Worm (Caenorhabditis elegans): Measurements from ENCODE around the gene sde-2.

The sde-2 gene

DNA sequence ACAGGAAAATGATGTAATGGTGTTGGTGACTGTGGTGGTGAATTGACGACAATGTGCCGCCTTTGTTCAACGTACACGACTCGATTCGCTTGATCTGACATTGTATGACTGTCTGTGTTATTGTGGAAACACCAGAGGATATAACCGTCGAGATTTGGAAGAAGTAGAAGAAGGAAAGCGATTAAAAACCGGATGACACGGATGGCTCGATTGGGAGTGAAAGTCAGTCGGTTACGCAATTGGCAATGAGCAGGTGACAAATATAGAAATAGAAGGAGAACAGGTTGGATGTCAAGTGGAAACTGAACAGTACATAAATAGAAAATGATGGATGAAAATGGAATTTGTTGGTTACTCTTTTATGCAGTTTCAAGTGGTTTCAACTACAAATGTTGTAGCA lies 26.5 kb upstream of the sde-2 start, which contains the start of gene rdy-2:
TSS of gene rdy-2 (minus strand) at position 101 of the 400 bp plus-strand sequence.
- no peak for TF ChIP-seq nhr-11 (tag; optimal IDR thresholded peaks at IDR 0.05)
- TF ChIP-seq ceh-18 (tag; optimal IDR thresholded peaks at IDR 0.05): no peak
- no peak for TF ChIP-seq madf-2 (tag; optimal IDR thresholded peaks at IDR 0.05)
- TF ChIP-seq ceh-22 (tag; optimal IDR thresholded peaks at IDR 0.05): no peak
- no peak for TF ChIP-seq ceh-19 (GFP tag; optimal IDR thresholded peaks at IDR 0.05)
- no peak for TF ChIP-seq pat-9 (tag; optimal IDR thresholded peaks at IDR 0.05)
- no peak for TF ChIP-seq nfya-1 (tag; optimal IDR thresholded peaks at IDR 0.05)
- TF ChIP-seq sox-4 (tag; optimal IDR thresholded peaks at IDR 0.05): no peak

DNA sequence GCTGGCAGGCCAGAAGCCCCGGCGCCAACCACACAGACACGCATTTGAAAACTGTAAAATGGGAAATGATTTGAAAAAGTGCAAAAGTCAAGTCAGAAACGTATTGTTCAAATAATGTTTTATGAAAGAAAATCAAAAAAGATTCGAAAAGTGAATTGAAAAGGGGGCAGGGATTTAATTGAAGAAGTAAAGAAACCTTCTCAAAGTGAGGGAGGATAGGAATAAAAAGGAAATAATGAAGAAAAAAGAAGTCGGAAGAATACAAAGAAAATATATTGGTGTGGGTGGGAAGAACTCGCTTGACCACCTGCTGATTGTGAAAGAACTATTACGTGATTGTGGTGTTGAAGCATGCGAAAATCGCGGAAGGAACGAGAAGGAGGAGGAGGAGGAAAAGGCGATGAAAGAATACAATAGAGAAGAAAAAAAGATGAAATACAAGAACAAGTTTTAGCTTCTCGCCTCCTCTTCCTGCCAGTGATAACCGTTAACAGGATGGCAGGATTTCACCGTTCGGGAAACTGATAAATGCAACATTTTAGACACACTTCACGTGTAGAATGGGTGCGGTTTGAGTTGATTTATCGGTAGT lies 20.6 kb upstream of the sde-2 start, which contains the start of gene fmo-4:
TSS of gene fmo-4 (minus strand) at position 51 of the 592 bp plus-strand sequence.
- TF ChIP-seq K09A11.1 (tag; optimal IDR thresholded peaks at IDR 0.05; ENCODE audit: insufficient read depth): no peak
- TF ChIP-seq ceh-18 (tag; optimal IDR thresholded peaks at IDR 0.05): no peak
- no peak for TF ChIP-seq odd-2 (tag; optimal IDR thresholded peaks at IDR 0.05)
- TF ChIP-seq F13H6.1 (tag; optimal IDR thresholded peaks at IDR 0.05): no peak
- no peak for TF ChIP-seq lin-11 (tag; optimal IDR thresholded peaks at IDR 0.05)
- no peak for TF ChIP-seq pros-1 (tag; optimal IDR thresholded peaks at IDR 0.05)
- no peak for TF ChIP-seq pqm-1 (tag; optimal IDR thresholded peaks at IDR 0.05)
- no peak for TF ChIP-seq dmd-4 (tag; optimal IDR thresholded peaks at IDR 0.05; ENCODE audit: borderline replicate concordance)
- TF ChIP-seq dve-1 (tag; optimal IDR thresholded peaks at IDR 0.05): no peak
- TF ChIP-seq ceh-45 (GFP tag; IDR thresholded peaks at IDR 0.05): no peak
- TF ChIP-seq ceh-6 (GFP tag; optimal IDR thresholded peaks at IDR 0.05): no peak
- no peak for TF ChIP-seq hlh-6 (tag; optimal IDR thresholded peaks at IDR 0.05)

DNA sequence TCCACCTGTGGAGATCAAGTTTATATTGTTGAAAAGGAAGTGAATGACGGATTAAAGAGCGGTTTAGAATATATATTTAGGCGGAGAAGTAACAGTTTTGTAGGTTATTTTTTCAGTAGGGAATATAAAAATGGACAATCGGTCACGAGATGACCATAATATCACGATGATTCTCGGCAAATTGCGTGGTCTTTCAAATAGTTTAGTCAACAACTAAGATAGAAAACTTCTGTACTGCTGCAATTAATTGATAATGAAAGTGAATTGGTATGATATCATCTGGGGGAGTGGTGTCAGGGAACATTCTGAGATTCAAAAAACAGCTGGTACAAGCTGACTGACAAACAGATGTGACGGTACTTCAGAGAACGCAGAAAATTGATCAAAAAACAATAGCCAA lies 18.9 kb upstream of the sde-2 start:
- no peak for TF ChIP-seq ceh-6 (GFP tag; optimal IDR thresholded peaks at IDR 0.05)
- TF ChIP-seq ceh-22 (tag; optimal IDR thresholded peaks at IDR 0.05): no peak
- no peak for TF ChIP-seq dmd-4 (tag; optimal IDR thresholded peaks at IDR 0.05; ENCODE audit: borderline replicate concordance)
- TF ChIP-seq hlh-15 (tag; optimal IDR thresholded peaks at IDR 0.05): no peak

DNA sequence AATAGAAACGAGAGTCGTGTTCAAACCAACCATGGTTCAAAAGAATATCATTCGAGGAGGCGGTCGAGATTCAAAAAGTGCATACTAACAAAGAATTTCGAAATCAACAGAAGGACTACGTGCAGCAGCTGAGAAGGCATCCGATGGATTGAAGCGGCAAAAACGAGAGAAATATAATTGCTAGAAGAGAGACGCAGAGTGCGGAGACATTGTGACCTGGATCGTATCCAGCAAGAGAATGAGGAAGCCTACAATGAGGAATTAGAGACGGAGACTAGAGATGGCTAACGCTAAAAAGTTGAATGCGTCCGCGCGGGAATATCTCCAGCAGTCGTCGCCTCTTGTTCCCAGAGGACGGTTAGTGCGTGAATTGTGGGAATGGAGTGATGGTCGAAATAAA lies 17.6 kb upstream of the sde-2 start:
- no peak for TF ChIP-seq ceh-9 (tag; optimal IDR thresholded peaks at IDR 0.05)
- no peak for TF ChIP-seq ceh-6 (GFP tag; optimal IDR thresholded peaks at IDR 0.05)
- TF ChIP-seq hlh-13 (GFP tag; optimal IDR thresholded peaks at IDR 0.05): no peak
- TF ChIP-seq nhr-232 (tag; optimal IDR thresholded peaks at IDR 0.05): no peak
- no peak for TF ChIP-seq ahr-1 (tag; optimal IDR thresholded peaks at IDR 0.05)
- no peak for TF ChIP-seq hlh-30 (tag; optimal IDR thresholded peaks at IDR 0.05; ENCODE audit: insufficient read depth)
- TF ChIP-seq ceh-14 (tag; optimal IDR thresholded peaks at IDR 0.05): no peak
- TF ChIP-seq pat-9 (tag; optimal IDR thresholded peaks at IDR 0.05): no peak
- no peak for TF ChIP-seq ama-1 (optimal IDR thresholded peaks at IDR 0.05)
- no peak for TF ChIP-seq K02D7.2 (tag; optimal IDR thresholded peaks at IDR 0.05)
- no peak for TF ChIP-seq ceh-45 (GFP tag; IDR thresholded peaks at IDR 0.05)
- TF ChIP-seq madf-2 (tag; optimal IDR thresholded peaks at IDR 0.05): no peak
- TF ChIP-seq fkh-10 (GFP tag; optimal IDR thresholded peaks at IDR 0.05): no peak
- TF ChIP-seq ceh-30 (tag; optimal IDR thresholded peaks at IDR 0.05): no peak
- TF ChIP-seq ceh-31 (tag; optimal IDR thresholded peaks at IDR 0.05): no peak
- no peak for TF ChIP-seq T23F11.4 (GFP tag; optimal IDR thresholded peaks at IDR 0.05)
- TF ChIP-seq elt-2 (tag; optimal IDR thresholded peaks at IDR 0.05): no peak
- TF ChIP-seq gmeb-2 (tag; optimal IDR thresholded peaks at IDR 0.05): no peak
- TF ChIP-seq lim-6 (tag; optimal IDR thresholded peaks at IDR 0.05): no peak

DNA sequence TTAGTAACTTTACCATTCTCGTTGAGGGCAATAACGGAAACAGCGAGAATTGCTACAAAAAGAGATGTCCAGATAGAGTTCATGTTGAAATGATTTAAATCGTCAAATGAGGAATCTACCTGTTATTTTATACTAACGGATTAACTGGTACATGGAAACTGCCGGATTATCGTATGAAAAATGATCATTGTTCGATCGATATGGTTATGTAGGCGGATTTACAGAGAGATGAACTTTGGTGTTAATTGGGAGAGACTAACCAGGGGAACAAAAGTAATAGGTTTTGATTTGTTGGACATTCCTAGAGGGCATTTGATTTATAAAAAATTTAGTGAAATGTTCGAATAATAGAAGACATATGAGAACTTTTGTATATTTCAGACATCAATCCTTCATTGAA lies 15.6 kb upstream of the sde-2 start, which contains the start of gene spig-9:
TSS of gene spig-9 (minus strand) at position 101 of the 400 bp plus-strand sequence.
- TF ChIP-seq ceh-48 (tag; optimal IDR thresholded peaks at IDR 0.05): no peak
- no peak for TF ChIP-seq C38D4.7 (GFP tag; optimal IDR thresholded peaks at IDR 0.05)
- no peak for TF ChIP-seq ets-4 (tag; optimal IDR thresholded peaks at IDR 0.05)
- no peak for TF ChIP-seq ceh-45 (GFP tag; IDR thresholded peaks at IDR 0.05)
- no peak for TF ChIP-seq nhr-11 (tag; optimal IDR thresholded peaks at IDR 0.05)

Data from whole organism, late embryonic.